Worm (Caenorhabditis elegans) whole organism, midembryonic: ENCODE results near the gene str-151.
A peak's percentile ranks its signal among the peaks of the same experiment; 100 is the strongest.

Experiments
- T22C8.4 ChIP-seq: fragments of 200-800 bp; sonication (Bioruptor generic); IDR thresholded peaks from 2 replicates; pipeline ENCODE4 v1.3.6; 2022; ENCODE audit warnings: missing genetic modification characterization, missing compliant biosample characterization
- cog-1 ChIP-seq: sonication (generic microtip); optimal IDR thresholded peaks from 2 replicates; lab custom pipeline; 2016; ENCODE audit warnings: missing genetic modification characterization, missing compliant biosample characterization
- flt-1 ChIP-seq: fragments of 200-800 bp; sonication (Bioruptor generic); IDR thresholded peaks from 2 replicates; pipeline ENCODE4 v1.3.6; 2022; ENCODE audit warnings: missing genetic modification characterization, missing compliant biosample characterization
- klf-2 ChIP-seq: fragments of 200-800 bp; sonication (Bioruptor generic); conservative IDR thresholded peaks from 2 replicates; pipeline ENCODE4 v1.3.6; 2022; ENCODE audit warnings: missing genetic modification reagents, missing genetic modification characterization, missing compliant biosample characterization
- med-1 ChIP-seq: sonication (generic microtip); optimal IDR thresholded peaks from 2 replicates; lab custom pipeline; 2017; ENCODE audit warnings: missing genetic modification characterization, mild to moderate bottlenecking, missing compliant biosample characterization, antibody characterized with exemption, missing genetic modification reagents; ENCODE audit not compliant: insufficient read depth
- ref-1 ChIP-seq: fragments of 200-800 bp; sonication (Bioruptor generic); conservative IDR thresholded peaks from 2 replicates; pipeline ENCODE4 v1.3.6; 2022; ENCODE audit warnings: missing genetic modification reagents, missing genetic modification characterization, missing compliant biosample characterization
- tab-1 ChIP-seq: fragments of 200-800 bp; sonication (Bioruptor generic); IDR thresholded peaks from 2 replicates; pipeline ENCODE4 v1.3.6; 2022; ENCODE audit warnings: missing genetic modification characterization, missing compliant biosample characterization
- ztf-23 ChIP-seq: fragments of 200-800 bp; sonication (Bioruptor generic); IDR thresholded peaks from 2 replicates; pipeline ENCODE4 v1.3.6; 2022; ENCODE audit warnings: missing genetic modification reagents, missing genetic modification characterization, missing compliant biosample characterization
- ztf-29 ChIP-seq: fragments of 200-800 bp; sonication (Bioruptor generic); IDR thresholded peaks from 2 replicates; pipeline ENCODE4 v1.3.6; 2022; ENCODE audit warnings: missing genetic modification reagents, missing genetic modification characterization, missing compliant biosample characterization

The str-151 gene

DNA sequence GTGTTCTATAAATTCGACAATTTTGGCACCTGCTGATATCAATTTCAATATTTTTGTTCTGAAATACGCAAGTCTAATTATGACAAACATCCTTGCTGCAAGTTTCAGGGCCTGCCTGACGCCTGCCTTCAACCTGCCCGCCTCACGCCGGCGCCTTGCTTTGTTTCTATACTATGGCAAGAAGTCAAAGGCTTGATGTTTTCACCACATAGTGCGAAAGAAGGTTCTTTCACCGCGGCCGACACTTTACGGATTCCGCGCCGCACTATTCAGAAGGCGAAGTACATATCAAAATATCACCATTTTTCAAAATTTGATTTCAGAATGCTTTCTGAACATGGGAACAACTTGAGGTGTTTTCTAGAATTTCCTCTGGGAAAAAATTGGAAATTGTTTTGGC lies 13.5 kb downstream of the str-151 start:
- TF ChIP-seq med-1 (GFP tag; lab: Kevin White, UChicago) (no peak), T22C8.4 (GFP tag; lab: Robert Waterston, UW) (no peak), flt-1 (GFP tag; lab: Robert Waterston, UW) (no peak), ref-1 (no peak), ztf-29 (GFP tag; lab: Robert Waterston, UW) (no peak), cog-1 (no peak), tab-1 (GFP tag; lab: Robert Waterston, UW) (no peak)

DNA sequence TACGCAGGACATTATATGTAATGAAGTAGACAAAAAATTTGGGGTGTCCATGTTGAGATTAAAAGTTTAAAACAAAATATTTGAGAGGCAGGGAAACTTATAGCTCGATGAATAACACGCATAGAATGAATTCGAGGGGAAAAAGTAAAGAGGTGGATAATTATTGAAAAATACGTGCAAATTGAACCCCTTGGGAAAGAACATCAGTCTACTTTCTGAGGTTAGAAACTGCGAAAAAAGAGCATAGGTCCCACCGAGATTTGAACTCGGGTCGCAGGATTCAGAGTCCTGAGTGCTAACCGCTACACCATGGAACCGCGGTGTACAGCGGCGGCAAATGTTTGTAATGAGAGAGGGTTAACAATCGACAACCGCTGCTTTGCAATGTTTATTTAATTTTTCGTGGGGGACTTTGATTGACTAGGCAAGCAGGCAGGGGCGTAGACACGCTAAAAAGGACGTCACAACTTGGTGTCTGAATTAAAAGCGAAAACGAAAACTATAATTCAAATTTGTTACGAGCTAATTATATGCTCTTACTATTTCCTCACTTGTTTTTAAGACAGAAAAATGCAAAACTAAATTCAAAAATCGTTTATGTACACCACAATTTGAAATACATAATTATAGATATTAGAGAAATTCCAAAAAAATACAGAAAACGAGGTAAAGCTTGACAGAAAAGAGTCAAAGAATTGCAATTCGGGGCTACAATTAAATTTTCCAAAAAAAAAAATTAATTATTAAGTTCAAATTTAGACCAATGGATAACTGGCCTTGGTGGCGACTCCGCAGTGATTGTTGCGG lies 16.2 kb downstream of the str-151 start, which contains the start of gene srh-269:
srh-269 (minus strand) TSS at position 51 of the 807 bp plus-strand sequence.
- TF ChIP-seq flt-1 (GFP tag; lab: Robert Waterston, UW) (peak; percentile 89), ref-1 (peak; percentile 65), cog-1 (peak; percentile 26), klf-2 (peak; percentile 77), med-1 (GFP tag; lab: Kevin White, UChicago) (peak; percentile 1), T22C8.4 (GFP tag; lab: Robert Waterston, UW) (peak; percentile 70), ztf-23 (GFP tag; lab: Robert Waterston, UW) (peak; percentile 87), tab-1 (GFP tag; lab: Robert Waterston, UW) (peak; percentile 86), ztf-29 (GFP tag; lab: Robert Waterston, UW) (peak; percentile 71)

DNA sequence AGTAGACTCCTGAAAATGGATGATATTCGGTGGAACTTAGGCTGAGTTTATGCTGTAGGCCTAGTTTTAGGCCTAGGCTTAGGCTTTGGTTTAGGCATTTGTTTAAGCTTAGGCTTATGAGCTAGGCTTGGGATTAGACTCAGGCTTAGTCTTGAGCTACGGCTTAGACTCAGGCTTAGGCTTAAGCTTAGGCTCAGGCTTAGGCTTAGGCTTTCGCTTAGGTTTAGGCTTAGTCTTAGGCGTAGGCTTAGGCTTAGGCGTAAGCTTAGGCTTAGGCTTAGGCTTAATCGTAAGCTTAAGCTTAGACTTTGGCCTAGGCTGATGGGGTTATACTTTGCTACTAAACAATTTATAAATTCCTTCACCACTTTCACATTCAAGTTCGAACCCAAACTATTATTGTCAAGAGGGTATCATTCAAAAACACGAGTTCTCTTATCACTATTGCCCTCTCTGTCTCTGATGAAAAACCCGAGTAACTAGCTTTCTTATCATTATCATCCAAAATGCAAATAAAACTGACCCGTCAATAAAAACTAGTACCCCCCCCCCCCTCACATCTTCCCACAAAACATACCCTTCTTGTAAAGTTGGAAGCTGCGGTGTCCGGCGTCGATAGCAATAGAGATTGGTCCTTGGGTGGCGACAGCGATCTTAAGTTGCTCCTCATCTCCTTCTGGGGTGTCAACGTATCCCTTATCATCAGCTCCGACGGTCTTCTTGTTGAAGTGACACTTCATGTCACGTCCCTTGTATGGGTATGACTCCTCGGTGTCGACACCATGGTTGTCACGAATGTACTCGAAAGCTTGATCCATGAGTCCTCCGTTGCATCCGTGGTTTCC lies 17.2 kb downstream of the str-151 start:
- TF ChIP-seq ztf-29 (GFP tag; lab: Robert Waterston, UW) (peak; percentile 80; the same call in 1 of the 2 replicates), flt-1 (GFP tag; lab: Robert Waterston, UW) (no peak), tab-1 (GFP tag; lab: Robert Waterston, UW) (no peak), klf-2 (no peak)

DNA sequence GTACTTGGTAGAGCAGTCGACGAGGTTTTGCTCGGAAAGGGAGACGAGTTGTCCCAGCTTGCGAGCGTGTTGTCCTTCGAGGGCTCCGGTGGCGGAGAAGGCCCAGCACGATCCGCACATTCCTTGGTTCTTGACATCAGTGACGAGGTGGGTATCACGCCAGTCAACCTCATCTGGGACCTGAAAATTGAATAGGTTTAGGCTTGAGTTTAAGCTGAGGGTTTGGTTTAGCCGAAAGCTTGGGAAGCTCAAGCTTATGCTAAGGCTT lies 17.7 kb downstream of the str-151 start:
- no peak for TF ChIP-seq ztf-29 (GFP tag; lab: Robert Waterston, UW)
- no peak for TF ChIP-seq flt-1 (GFP tag; lab: Robert Waterston, UW)
- no peak for TF ChIP-seq T22C8.4 (GFP tag; lab: Robert Waterston, UW)
- TF ChIP-seq klf-2 = no peak
- TF ChIP-seq tab-1 (GFP tag; lab: Robert Waterston, UW) = 0 out of 2 replicates have a peak, but pooled peaks have one; percentile 9
- no peak for TF ChIP-seq med-1 (GFP tag; lab: Kevin White, UChicago)

DNA sequence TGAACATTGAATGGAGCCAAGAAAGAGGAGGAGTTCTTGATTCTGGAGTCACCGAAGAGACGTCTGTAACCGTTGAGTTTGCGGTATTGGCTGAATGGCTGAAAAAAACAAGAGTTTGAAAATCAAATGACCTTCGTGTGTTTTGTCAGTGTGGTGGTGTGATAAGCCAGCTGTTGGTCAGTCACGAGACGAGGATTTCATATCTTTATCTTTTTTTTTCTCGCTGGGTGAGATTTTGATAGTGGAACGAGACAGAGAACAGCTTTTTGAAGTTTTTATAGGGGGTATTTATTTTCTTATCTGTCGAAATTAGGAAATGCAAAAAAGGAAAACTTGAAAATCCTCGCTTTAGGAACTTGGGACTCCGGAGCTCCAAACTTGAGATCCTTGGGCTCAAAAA lies 18.5 kb downstream of the str-151 start:
- TF ChIP-seq flt-1 (GFP tag; lab: Robert Waterston, UW) (no peak), T22C8.4 (GFP tag; lab: Robert Waterston, UW) (no peak)

DNA sequence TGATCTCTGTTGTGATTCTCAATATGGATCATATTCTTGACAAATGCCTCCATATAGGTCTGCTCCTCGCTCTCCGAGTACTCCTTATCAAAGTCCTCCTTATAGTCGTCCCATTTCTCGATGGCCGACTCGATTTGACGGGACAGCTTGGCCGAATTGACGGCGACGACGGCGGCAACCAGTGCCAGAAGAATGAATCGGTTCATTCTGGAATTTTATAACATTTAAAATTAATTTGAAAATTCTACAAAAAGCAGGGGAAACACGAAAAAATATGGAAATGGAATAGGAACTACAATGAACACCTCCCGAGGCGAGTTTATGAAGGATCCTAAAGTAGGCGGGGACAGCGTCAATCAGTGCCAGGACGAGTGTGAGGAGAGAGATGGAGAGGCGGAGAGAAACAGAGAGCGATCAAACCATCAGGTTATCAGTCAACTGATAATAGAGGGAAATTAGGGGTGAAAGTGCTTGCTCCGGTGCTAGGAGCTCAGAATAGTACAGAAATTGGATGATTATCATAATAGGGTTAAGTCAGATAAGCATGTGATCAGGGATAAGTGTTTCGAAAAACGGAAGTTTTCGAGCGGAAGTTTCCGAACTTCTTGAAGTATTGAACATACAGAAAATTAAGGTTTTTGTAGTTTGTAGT lies 19.3 kb downstream of the str-151 start, which contains the start of gene cpl-1:
cpl-1 (minus strand) TSS at position 207 of the 652 bp plus-strand sequence.
- TF ChIP-seq med-1 (GFP tag; lab: Kevin White, UChicago) = no peak
- no peak for TF ChIP-seq cog-1
- TF ChIP-seq ztf-29 (GFP tag; lab: Robert Waterston, UW) = no peak
- no peak for TF ChIP-seq T22C8.4 (GFP tag; lab: Robert Waterston, UW)
- TF ChIP-seq klf-2 = no peak
- TF ChIP-seq ztf-23 (GFP tag; lab: Robert Waterston, UW) = no peak
- TF ChIP-seq flt-1 (GFP tag; lab: Robert Waterston, UW) = no peak
- TF ChIP-seq tab-1 (GFP tag; lab: Robert Waterston, UW) = no peak
- no peak for TF ChIP-seq ref-1

DNA sequence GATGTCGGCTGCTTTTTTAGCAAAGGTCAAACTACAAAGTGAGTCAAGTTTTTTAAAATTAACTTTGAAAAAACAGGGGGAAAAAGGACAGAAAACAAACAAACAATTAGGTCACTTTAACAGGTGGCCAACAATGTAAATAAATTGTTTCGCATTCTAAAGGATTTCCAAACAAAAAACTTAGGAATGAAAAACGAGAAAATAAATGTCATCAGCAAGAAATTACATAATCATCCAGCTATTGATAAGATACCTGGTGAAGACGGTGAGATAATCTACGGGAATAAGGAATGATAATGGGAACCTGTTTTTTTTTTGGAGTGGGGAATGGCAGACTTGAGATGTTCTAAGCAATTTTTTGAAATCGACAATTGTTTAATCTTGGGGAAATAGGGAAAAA lies 20.1 kb downstream of the str-151 start:
- TF ChIP-seq flt-1 (GFP tag; lab: Robert Waterston, UW) (no peak), klf-2 (no peak), tab-1 (GFP tag; lab: Robert Waterston, UW) (no peak), T22C8.4 (GFP tag; lab: Robert Waterston, UW) (no peak), med-1 (GFP tag; lab: Kevin White, UChicago) (no peak), cog-1 (no peak), ztf-29 (GFP tag; lab: Robert Waterston, UW) (no peak), ztf-23 (GFP tag; lab: Robert Waterston, UW) (no peak), ref-1 (no peak)

DNA sequence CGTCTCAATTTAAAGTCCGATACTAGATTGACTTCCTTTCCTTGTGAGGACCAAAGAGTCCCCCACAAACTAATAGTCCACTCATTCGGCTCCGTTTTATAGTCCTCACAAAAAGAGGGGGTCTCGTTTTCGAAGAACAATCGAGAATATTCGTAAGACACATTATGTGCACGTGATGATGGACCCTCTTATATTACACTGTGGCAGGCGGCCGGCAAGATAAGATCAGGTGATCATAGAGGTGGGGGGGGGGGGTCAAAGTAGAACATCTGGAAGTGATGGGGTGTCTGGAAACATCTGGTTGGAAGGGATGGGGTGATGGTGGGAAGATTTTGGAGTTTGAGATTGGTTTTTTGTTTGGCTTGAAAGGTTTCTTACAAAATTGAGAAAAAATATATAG lies 22.4 kb downstream of the str-151 start:
- TF ChIP-seq flt-1 (GFP tag; lab: Robert Waterston, UW) (no peak), ref-1 (no peak), cog-1 (no peak), med-1 (GFP tag; lab: Kevin White, UChicago) (no peak)

DNA sequence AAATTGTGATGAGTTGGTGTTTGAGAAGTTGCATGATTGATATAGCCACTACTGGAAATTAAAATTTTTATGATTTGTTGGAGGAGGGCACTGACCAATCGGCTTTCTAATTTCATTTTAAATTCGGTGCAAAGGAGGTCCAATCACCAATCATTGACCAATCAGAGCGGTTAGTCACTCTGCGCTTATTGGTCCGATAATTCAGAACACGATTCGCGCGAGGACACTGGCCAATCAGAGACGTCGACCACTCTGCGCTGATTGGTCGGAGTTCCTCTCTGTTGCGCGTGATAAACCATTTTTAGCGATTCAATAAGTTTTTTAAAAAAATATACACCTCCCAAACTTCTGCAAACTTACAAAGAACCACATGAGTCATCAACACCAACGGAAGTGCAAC lies 23.8 kb downstream of the str-151 start:
- TF ChIP-seq ref-1 = no peak
- TF ChIP-seq T22C8.4 (GFP tag; lab: Robert Waterston, UW) = no peak
- TF ChIP-seq flt-1 (GFP tag; lab: Robert Waterston, UW) = no peak
- no peak for TF ChIP-seq klf-2
- no peak for TF ChIP-seq cog-1
- TF ChIP-seq ztf-23 (GFP tag; lab: Robert Waterston, UW) = no peak
- no peak for TF ChIP-seq ztf-29 (GFP tag; lab: Robert Waterston, UW)
- TF ChIP-seq med-1 (GFP tag; lab: Kevin White, UChicago) = no peak
- TF ChIP-seq tab-1 (GFP tag; lab: Robert Waterston, UW) = no peak
